Fruit fly (Drosophila melanogaster) whole organism, embryonic: Measurements from ENCODE around the gene CG9316.

ENCODE experiments used
- Atf6 ChIP-seq: fragments of 200-800 bp; sonication (Bioruptor generic); IDR thresholded peaks from 2 replicates; pipeline ENCODE4 v1.3.6; 2022; ENCODE audit warnings: missing biosample characterization, missing genetic modification characterization
- CG10543 ChIP-seq: fragments of 200-800 bp; sonication (Bioruptor generic); optimal IDR thresholded peaks from 3 replicates; lab custom pipeline; 2017; ENCODE audit warnings: missing biosample characterization, mild to moderate bottlenecking, missing genetic modification characterization, moderate library complexity
- CG10979 ChIP-seq: fragments of 200-800 bp; sonication (Bioruptor generic); optimal IDR thresholded peaks from 2 replicates; lab custom pipeline; 2018; ENCODE audit warnings: missing biosample characterization, mild to moderate bottlenecking, missing genetic modification characterization, moderate library complexity
- CG12744 ChIP-seq: fragments of 200-800 bp; sonication (Bioruptor generic); optimal IDR thresholded peaks from 2 replicates; lab custom pipeline; 2016; ENCODE audit warnings: missing biosample characterization, missing genetic modification characterization
- CG12769 ChIP-seq: fragments of 200-800 bp; sonication (Bioruptor generic); optimal IDR thresholded peaks from 2 replicates; lab custom pipeline; 2019; ENCODE audit warnings: missing biosample characterization, mild to moderate bottlenecking, missing genetic modification characterization, moderate library complexity
- CG12942 ChIP-seq: fragments of 200-800 bp; sonication (Bioruptor generic); optimal IDR thresholded peaks from 3 replicates; lab custom pipeline; 2016; ENCODE audit warnings: missing biosample characterization, missing genetic modification characterization
- CG13775 ChIP-seq: fragments of 200-800 bp; sonication (Bioruptor generic); optimal IDR thresholded peaks from 3 replicates; lab custom pipeline; 2017; ENCODE audit warnings: missing biosample characterization, mild to moderate bottlenecking, missing genetic modification characterization
- CG14860 ChIP-seq: fragments of 200-800 bp; sonication (Bioruptor generic); IDR thresholded peaks from 3 replicates; pipeline ENCODE4 v1.3.6; 2022; ENCODE audit warnings: missing biosample characterization, missing genetic modification characterization; ENCODE audit not compliant: partially characterized antibody
- CG16815 ChIP-seq: fragments of 200-800 bp; sonication (Bioruptor generic); optimal IDR thresholded peaks from 3 replicates; lab custom pipeline; 2017; ENCODE audit warnings: missing biosample characterization, mild to moderate bottlenecking, missing genetic modification characterization
- CG16863 ChIP-seq: fragments of 200-800 bp; sonication (Bioruptor generic); optimal IDR thresholded peaks from 3 replicates; lab custom pipeline; 2016; ENCODE audit warnings: missing biosample characterization, missing genetic modification characterization
- CG1792 ChIP-seq: fragments of 200-800 bp; sonication (Bioruptor generic); optimal IDR thresholded peaks from 2 replicates; lab custom pipeline; 2016; ENCODE audit warnings: missing biosample characterization, missing genetic modification characterization
- CG18764 ChIP-seq: fragments of 200-800 bp; sonication (Bioruptor generic); optimal IDR thresholded peaks from 3 replicates; lab custom pipeline; 2016; ENCODE audit warnings: missing biosample characterization, missing genetic modification characterization
- CG2875 ChIP-seq: fragments of 200-800 bp; sonication (Bioruptor generic); optimal IDR thresholded peaks from 2 replicates; lab custom pipeline; 2017; ENCODE audit warnings: missing biosample characterization, mild to moderate bottlenecking, missing genetic modification characterization, missing genetic modification reagents
- CG4282 ChIP-seq: fragments of 200-800 bp; sonication (Bioruptor generic); optimal IDR thresholded peaks from 2 replicates; lab custom pipeline; 2016; ENCODE audit warnings: missing biosample characterization, missing genetic modification characterization
- CG43689 ChIP-seq: fragments of 200-800 bp; sonication (Bioruptor generic); IDR thresholded peaks from 2 replicates; pipeline ENCODE4 v1.3.6; 2022; ENCODE audit warnings: missing biosample characterization, missing genetic modification characterization
- CG8944 ChIP-seq: fragments of 200-800 bp; sonication (Bioruptor generic); optimal IDR thresholded peaks from 3 replicates; lab custom pipeline; 2016; ENCODE audit warnings: missing biosample characterization, missing genetic modification characterization
- CG9817 ChIP-seq: fragments of 200-800 bp; sonication (Bioruptor generic); optimal IDR thresholded peaks from 2 replicates; lab custom pipeline; 2018; ENCODE audit warnings: missing biosample characterization, mild to moderate bottlenecking, missing genetic modification characterization, moderate library complexity
- Camta ChIP-seq: fragments of 200-800 bp; sonication (Bioruptor generic); optimal IDR thresholded peaks from 2 replicates; lab custom pipeline; 2016; ENCODE audit warnings: missing biosample characterization, missing genetic modification characterization
- Deaf1 ChIP-seq: fragments of 200-800 bp; optimal IDR thresholded peaks from 3 replicates; lab custom pipeline; 2019; ENCODE audit warnings: missing biosample characterization, mild to moderate bottlenecking, missing genetic modification characterization, moderate library complexity
- Hand ChIP-seq: fragments of 200-800 bp; sonication (Bioruptor generic); optimal IDR thresholded peaks from 2 replicates; lab custom pipeline; 2017; ENCODE audit warnings: mild to moderate bottlenecking, missing biosample characterization, missing genetic modification reagents, missing genetic modification characterization
- Lhr ChIP-seq: fragments of 200-800 bp; sonication (Bioruptor generic); optimal IDR thresholded peaks from 3 replicates; lab custom pipeline; 2017; ENCODE audit warnings: mild to moderate bottlenecking, missing biosample characterization, missing genetic modification reagents, missing genetic modification characterization
- MBD-R2 ChIP-seq: fragments of 200-800 bp; sonication (Bioruptor generic); IDR thresholded peaks from 2 replicates; pipeline ENCODE4 v1.3.6; 2022; ENCODE audit warnings: missing biosample characterization, missing genetic modification characterization
- Mad ChIP-seq: fragments of 200-800 bp; sonication (Bioruptor generic); optimal IDR thresholded peaks from 2 replicates; lab custom pipeline; 2016; ENCODE audit warnings: missing biosample characterization, missing genetic modification characterization
- NC2α ChIP-seq: fragments of 200-800 bp; sonication (Bioruptor generic); optimal IDR thresholded peaks from 2 replicates; lab custom pipeline; 2016; ENCODE audit warnings: missing biosample characterization, missing genetic modification characterization
- NK7.1 ChIP-seq: fragments of 200-800 bp; sonication (Bioruptor generic); optimal IDR thresholded peaks from 3 replicates; lab custom pipeline; 2016; ENCODE audit warnings: missing biosample characterization, missing genetic modification characterization
- Oaz ChIP-seq: fragments of 200-800 bp; sonication (Bioruptor generic); IDR thresholded peaks from 2 replicates; pipeline ENCODE4 v1.3.6; 2022; ENCODE audit warnings: missing biosample characterization, missing genetic modification characterization
- Pdp1 ChIP-seq, 2 experiments: fragments of 200-800 bp; sonication (Bioruptor generic); optimal IDR thresholded peaks; 3 replicates each; lab custom pipeline; 2016; ENCODE audit warnings: missing biosample characterization in 2 of 2, missing genetic modification characterization in 2 of 2, mild to moderate bottlenecking in 1 of 2, moderate library complexity in 1 of 2
- Ptx1 ChIP-seq: fragments of 200-800 bp; sonication (Bioruptor generic); IDR thresholded peaks from 2 replicates; pipeline ENCODE4 v1.3.6; 2022; ENCODE audit warnings: missing biosample characterization, missing genetic modification characterization
- Stat92E ChIP-seq, 3 experiments: fragments of >200 bp in 2 of 3; fragments of 200-800 bp in 1 of 3; sonication (Bioruptor generic) in 1 of 3; optimal IDR thresholded peaks; 2 replicates each; lab custom pipeline; 2017 to 2019; ENCODE audit warnings: missing biosample characterization in 3 of 3, missing genetic modification characterization in 3 of 3, mild to moderate bottlenecking in 1 of 3, moderate library complexity in 1 of 3
- al ChIP-seq: fragments of 200-800 bp; sonication (Bioruptor generic); IDR thresholded peaks from 2 replicates; pipeline ENCODE4 v1.3.6; 2022; ENCODE audit warnings: missing biosample characterization, missing genetic modification characterization
- br ChIP-seq: fragments of >200 bp; optimal IDR thresholded peaks from 2 replicates; lab custom pipeline; 2017
- corto ChIP-seq: fragments of 200-800 bp; sonication (Bioruptor generic); optimal IDR thresholded peaks from 2 replicates; lab custom pipeline; 2016; ENCODE audit warnings: missing biosample characterization, mild to moderate bottlenecking, missing genetic modification characterization, moderate library complexity
- danr ChIP-seq: fragments of 200-800 bp; sonication (Bioruptor generic); IDR thresholded peaks from 2 replicates; pipeline ENCODE4 v1.3.6; 2022; ENCODE audit warnings: missing biosample characterization, missing genetic modification characterization
- dpn ChIP-seq, 2 experiments: fragments of 200-800 bp; sonication (Bioruptor generic); optimal IDR thresholded peaks; 3 replicates each; lab custom pipeline; 2016; ENCODE audit warnings: missing biosample characterization in 2 of 2, missing genetic modification characterization in 2 of 2
- fd96Cb ChIP-seq: fragments of 200-800 bp; sonication (Bioruptor generic); optimal IDR thresholded peaks from 2 replicates; lab custom pipeline; 2018; ENCODE audit warnings: missing biosample characterization, mild to moderate bottlenecking, missing genetic modification characterization, moderate library complexity
- grn ChIP-seq: fragments of 200-800 bp; sonication (Bioruptor generic); optimal IDR thresholded peaks from 3 replicates; lab custom pipeline; 2017; ENCODE audit warnings: missing biosample characterization, missing genetic modification characterization
- lmd ChIP-seq: fragments of 200-800 bp; sonication (Bioruptor generic); IDR thresholded peaks from 2 replicates; pipeline ENCODE4 v1.3.6; 2022; ENCODE audit warnings: missing biosample characterization, missing genetic modification characterization
- mam ChIP-seq: fragments of 200-800 bp; sonication (Bioruptor generic); optimal IDR thresholded peaks from 3 replicates; lab custom pipeline; 2016; ENCODE audit warnings: missing biosample characterization, missing genetic modification characterization
- nau ChIP-seq: fragments of 200-800 bp; sonication (Bioruptor generic); optimal IDR thresholded peaks from 3 replicates; lab custom pipeline; 2017; ENCODE audit warnings: missing biosample characterization, mild to moderate bottlenecking, missing genetic modification characterization, missing genetic modification reagents
- nerfin-2 ChIP-seq: fragments of 200-800 bp; sonication (Bioruptor generic); IDR thresholded peaks from 2 replicates; pipeline ENCODE4 v1.3.6; 2022; ENCODE audit warnings: missing biosample characterization, missing genetic modification characterization; ENCODE audit not compliant: partially characterized antibody
- nmo ChIP-seq: fragments of 200-800 bp; sonication (Bioruptor generic); optimal IDR thresholded peaks from 2 replicates; lab custom pipeline; 2018; ENCODE audit warnings: missing biosample characterization, mild to moderate bottlenecking, missing genetic modification characterization, moderate library complexity
- nom ChIP-seq: fragments of 200-800 bp; sonication (Bioruptor generic); optimal IDR thresholded peaks from 2 replicates; lab custom pipeline; 2017; ENCODE audit warnings: missing biosample characterization, missing genetic modification characterization, mild to moderate bottlenecking, moderate library complexity, missing genetic modification reagents
- oc ChIP-seq: fragments of 200-800 bp; sonication (Bioruptor generic); optimal IDR thresholded peaks from 2 replicates; lab custom pipeline; 2018; ENCODE audit warnings: missing biosample characterization, mild to moderate bottlenecking, missing genetic modification characterization, moderate library complexity
- odd ChIP-seq: fragments of 200-800 bp; sonication (Bioruptor generic); optimal IDR thresholded peaks from 2 replicates; lab custom pipeline; 2017; ENCODE audit warnings: missing biosample characterization, mild to moderate bottlenecking, missing genetic modification characterization
- phol ChIP-seq: fragments of 200-800 bp; sonication (Bioruptor generic); optimal IDR thresholded peaks from 3 replicates; lab custom pipeline; 2018; ENCODE audit warnings: missing biosample characterization, mild to moderate bottlenecking, missing genetic modification characterization, moderate library complexity
- row ChIP-seq: fragments of 200-800 bp; sonication (Bioruptor generic); IDR thresholded peaks from 3 replicates; pipeline ENCODE4 v1.3.6; 2022; ENCODE audit warnings: missing biosample characterization, missing genetic modification characterization
- sens ChIP-seq: fragments of 200-800 bp; sonication (Bioruptor generic); peaks from one replicate; lab custom pipeline; 2016; ENCODE audit warnings: missing biosample characterization, missing genetic modification characterization
- sr ChIP-seq: fragments of 200-800 bp; sonication (Bioruptor generic); IDR thresholded peaks from 3 replicates; pipeline ENCODE4 v1.3.6; 2022; ENCODE audit warnings: missing biosample characterization, missing genetic modification characterization
- ttk ChIP-seq: fragments of 200-800 bp; sonication (Bioruptor generic); IDR thresholded peaks from 2 replicates; pipeline ENCODE4 v2.1.2; 2022; ENCODE audit warnings: missing biosample characterization, missing genetic modification characterization
- vfl ChIP-seq: fragments of 200-800 bp; sonication (Bioruptor generic); optimal IDR thresholded peaks from 2 replicates; lab custom pipeline; 2016; ENCODE audit warnings: missing biosample characterization, missing genetic modification characterization

The CG9316 gene

dm6 chr2L:20758847-20759465 is 32.6 kb upstream of the CG9316 start (continued):
- TF ChIP-seq odd (GFP tag; lab: Kevin White, UChicago): no peak
- no peak for TF ChIP-seq nerfin-2
- peak; percentile 19 for TF ChIP-seq CG1792 (GFP tag; lab: Kevin White, UChicago)
- peak; percentile 77 for TF ChIP-seq lmd (GFP tag; lab: Robert Waterston, UW)
- TF ChIP-seq phol (tag; lab: Kevin White, UChicago): peak; percentile 66
- TF ChIP-seq CG12769 (tag; lab: Kevin White, UChicago): peak; percentile 69
- peak; percentile 30 for TF ChIP-seq nmo (GFP tag; lab: Kevin White, UChicago)
- TF ChIP-seq CG2875: no peak
- peak; percentile 56 for TF ChIP-seq Mad (GFP tag; lab: Kevin White, UChicago)
- peak; percentile 59 for TF ChIP-seq nau (GFP tag; lab: Kevin White, UChicago)
- TF ChIP-seq sens (GFP tag; lab: Kevin White, UChicago): peak; percentile 95
- TF ChIP-seq Pdp1 (GFP tag; optimal IDR thresholded peaks at IDR 0.05; lab: Kevin White, UChicago): peak in 1 of 2 experiments; percentile 56
- TF ChIP-seq danr (GFP tag; lab: Robert Waterston, UW): peak; percentile 47; the same call in 1 of the 2 replicates
- peak; percentile 66; the same call in 2 of the 3 replicates for TF ChIP-seq sr (GFP tag; lab: Robert Waterston, UW)
- TF ChIP-seq Deaf1: peak; percentile 61
- no peak for TF ChIP-seq CG4282
- peak; percentile 70 for TF ChIP-seq mam (GFP tag; lab: Kevin White, UChicago)
- TF ChIP-seq dpn (GFP tag; optimal IDR thresholded peaks at IDR 0.05; lab: Kevin White, UChicago): peak; percentile 56 to 59
- TF ChIP-seq CG14860: no peak
- TF ChIP-seq CG10979: peak; percentile 68
- TF ChIP-seq CG16815 (GFP tag; lab: Kevin White, UChicago): peak; percentile 45
- no peak for TF ChIP-seq grn
- peak; percentile 50 for TF ChIP-seq CG9817 (tag; lab: Kevin White, UChicago)
- TF ChIP-seq Oaz (GFP tag; lab: Robert Waterston, UW): peak; percentile 70
- TF ChIP-seq row (GFP tag; lab: Robert Waterston, UW): peak; percentile 80
- no peak for TF ChIP-seq CG12744
- peak; percentile 49 for TF ChIP-seq NK7.1 (GFP tag; lab: Kevin White, UChicago)
- TF ChIP-seq Hand (GFP tag; lab: Kevin White, UChicago): peak; percentile 37
- TF ChIP-seq br: no peak
- peak; percentile 35 for TF ChIP-seq vfl (GFP tag; lab: Kevin White, UChicago)
- TF ChIP-seq CG43689 (GFP tag; lab: Robert Waterston, UW): peak; percentile 54; the same call in 1 of the 2 replicates
- no peak for TF ChIP-seq oc
- TF ChIP-seq fd96Cb (tag; lab: Kevin White, UChicago): peak; percentile 63
- TF ChIP-seq nom: peak; percentile 42
- peak; percentile 19 for TF ChIP-seq NC2α
- peak; percentile 69 for TF ChIP-seq MBD-R2 (GFP tag; lab: Robert Waterston, UW)
- peak; percentile 37 for TF ChIP-seq corto (GFP tag; lab: Kevin White, UChicago)
- peak; percentile 6 for TF ChIP-seq CG12942 (GFP tag; lab: Kevin White, UChicago)
- TF ChIP-seq Stat92E (GFP tag; optimal IDR thresholded peaks at IDR 0.05; lab: Kevin White, UChicago): no peak
- peak; percentile 80 for TF ChIP-seq Atf6
- peak; percentile 74 for TF ChIP-seq Ptx1 (GFP tag; lab: Robert Waterston, UW)
- TF ChIP-seq CG13775 (GFP tag; lab: Kevin White, UChicago): peak; percentile 61
- peak; percentile 28 for TF ChIP-seq CG8944 (GFP tag; lab: Kevin White, UChicago)
- TF ChIP-seq Camta (GFP tag; lab: Kevin White, UChicago): peak; percentile 25
- peak; percentile 25 for TF ChIP-seq CG10543 (GFP tag; lab: Kevin White, UChicago)
- TF ChIP-seq al (GFP tag; lab: Robert Waterston, UW): peak; percentile 81
- peak; percentile 47 for TF ChIP-seq CG16863 (GFP tag; lab: Kevin White, UChicago)
- TF ChIP-seq ttk (GFP tag; lab: Robert Waterston, UW): no peak
- TF ChIP-seq Lhr: no peak
- TF ChIP-seq CG18764 (GFP tag; lab: Kevin White, UChicago): peak; percentile 34
